Fruit fly (Drosophila melanogaster) whole organism, prepupa: Measurements from ENCODE around the gene CG10561.

Source experiments
- Blimp-1 ChIP-seq: fragments of 200-800 bp; sonication (Bioruptor generic); optimal IDR thresholded peaks from 3 replicates; lab custom pipeline; 2017; ENCODE audit warnings: missing biosample characterization, missing genetic modification characterization, mild to moderate bottlenecking, moderate library complexity, missing genetic modification reagents
- CG10631 ChIP-seq: fragments of 200-800 bp; sonication (Bioruptor generic); optimal IDR thresholded peaks from 2 replicates; lab custom pipeline; 2016; ENCODE audit warnings: missing biosample characterization, missing genetic modification characterization
- CG10669 ChIP-seq: fragments of 200-800 bp; sonication (Bioruptor generic); optimal IDR thresholded peaks from 3 replicates; lab custom pipeline; 2018; ENCODE audit warnings: missing biosample characterization, mild to moderate bottlenecking, missing genetic modification characterization, moderate library complexity
- CG11762 ChIP-seq: fragments of 200-800 bp; sonication (Bioruptor generic); optimal IDR thresholded peaks from 3 replicates; lab custom pipeline; 2016; ENCODE audit warnings: missing biosample characterization, missing genetic modification characterization; ENCODE audit not compliant: insufficient read depth
- CG1621 ChIP-seq: fragments of 200-800 bp; sonication (Bioruptor generic); optimal IDR thresholded peaks from 3 replicates; lab custom pipeline; 2018; ENCODE audit warnings: missing biosample characterization, mild to moderate bottlenecking, missing genetic modification characterization
- CG3032 ChIP-seq: fragments of 200-800 bp; optimal IDR thresholded peaks from 2 replicates; lab custom pipeline; 2019; ENCODE audit warnings: missing biosample characterization, mild to moderate bottlenecking, missing genetic modification characterization, moderate library complexity
- CG31627 ChIP-seq: fragments of 200-800 bp; sonication (Bioruptor generic); optimal IDR thresholded peaks from 3 replicates; lab custom pipeline; 2016; ENCODE audit warnings: missing biosample characterization, missing genetic modification characterization
- CG32006 ChIP-seq: fragments of 200-800 bp; sonication (Bioruptor generic); optimal IDR thresholded peaks from 3 replicates; lab custom pipeline; 2017; ENCODE audit warnings: missing biosample characterization, mild to moderate bottlenecking, missing genetic modification characterization
- CG34406 ChIP-seq: fragments of 200-800 bp; sonication (Bioruptor generic); optimal IDR thresholded peaks from 3 replicates; lab custom pipeline; 2016; ENCODE audit warnings: missing biosample characterization, missing genetic modification characterization
- CG3919 ChIP-seq: fragments of 200-800 bp; sonication (Bioruptor generic); optimal IDR thresholded peaks from 3 replicates; lab custom pipeline; 2016; ENCODE audit warnings: missing biosample characterization, missing genetic modification characterization
- CG4318 ChIP-seq: fragments of 200-800 bp; sonication (Bioruptor generic); optimal IDR thresholded peaks from 3 replicates; lab custom pipeline; 2017; ENCODE audit warnings: missing biosample characterization, mild to moderate bottlenecking, missing genetic modification characterization
- CG6276 ChIP-seq: fragments of 200-800 bp; sonication (Bioruptor generic); optimal IDR thresholded peaks from 2 replicates; lab custom pipeline; 2017; ENCODE audit warnings: missing biosample characterization, mild to moderate bottlenecking, missing genetic modification characterization
- CG6854 ChIP-seq: fragments of 200-800 bp; sonication (Bioruptor generic); optimal IDR thresholded peaks from 2 replicates; lab custom pipeline; 2017; ENCODE audit warnings: missing biosample characterization, mild to moderate bottlenecking, missing genetic modification characterization
- CG7368 ChIP-seq: fragments of 200-800 bp; sonication (Bioruptor generic); optimal IDR thresholded peaks from 3 replicates; lab custom pipeline; 2016; ENCODE audit warnings: missing biosample characterization, missing genetic modification characterization
- CG8119 ChIP-seq: fragments of 200-800 bp; sonication (Bioruptor generic); IDR thresholded peaks from 3 replicates; pipeline ENCODE4 v1.3.6; 2022; ENCODE audit warnings: missing biosample characterization, missing genetic modification characterization
- CG8319 ChIP-seq: fragments of 200-800 bp; sonication (Bioruptor generic); optimal IDR thresholded peaks from 3 replicates; lab custom pipeline; 2016; ENCODE audit warnings: missing biosample characterization, missing genetic modification characterization
- CG9139 ChIP-seq: fragments of 200-800 bp; sonication (Bioruptor generic); optimal IDR thresholded peaks from 3 replicates; lab custom pipeline; 2017; ENCODE audit warnings: missing biosample characterization, mild to moderate bottlenecking, missing genetic modification characterization
- Ets21C ChIP-seq: fragments of 200-800 bp; sonication (Bioruptor generic); optimal IDR thresholded peaks from 3 replicates; lab custom pipeline; 2016; ENCODE audit warnings: missing biosample characterization, missing genetic modification characterization
- Hr38 ChIP-seq: sonication (Bioruptor generic); optimal IDR thresholded peaks from 2 replicates; lab custom pipeline; 2016; ENCODE audit warnings: missing biosample characterization, missing genetic modification characterization
- Hr39 ChIP-seq: fragments of 200-800 bp; sonication (Bioruptor generic); optimal IDR thresholded peaks from 2 replicates; lab custom pipeline; 2016; ENCODE audit warnings: missing biosample characterization, missing genetic modification characterization
- Hr4 ChIP-seq: fragments of 200-800 bp; sonication (Bioruptor generic); optimal IDR thresholded peaks from 3 replicates; lab custom pipeline; 2016; ENCODE audit warnings: missing biosample characterization, missing genetic modification characterization
- Lpt ChIP-seq: fragments of 200-800 bp; sonication (Bioruptor generic); optimal IDR thresholded peaks from 3 replicates; lab custom pipeline; 2016; ENCODE audit warnings: missing biosample characterization, missing genetic modification characterization
- OdsH ChIP-seq: fragments of 200-800 bp; sonication (Bioruptor generic); optimal IDR thresholded peaks from 3 replicates; lab custom pipeline; 2016; ENCODE audit warnings: missing biosample characterization, missing genetic modification characterization
- Smox ChIP-seq: fragments of 200-800 bp; sonication (Bioruptor generic); optimal IDR thresholded peaks from 3 replicates; lab custom pipeline; 2016; ENCODE audit warnings: missing biosample characterization, missing genetic modification characterization
- Sox102F ChIP-seq: fragments of 200-800 bp; sonication (Bioruptor generic); optimal IDR thresholded peaks from 2 replicates; lab custom pipeline; 2016; ENCODE audit warnings: missing biosample characterization, mild to moderate bottlenecking, missing genetic modification characterization
- Sox14 ChIP-seq: fragments of 200-800 bp; sonication (Bioruptor generic); optimal IDR thresholded peaks from 3 replicates; lab custom pipeline; 2016; ENCODE audit warnings: missing biosample characterization, missing genetic modification characterization
- Sox15 ChIP-seq: fragments of 200-800 bp; sonication (Bioruptor generic); optimal IDR thresholded peaks from 3 replicates; lab custom pipeline; 2016; ENCODE audit warnings: missing biosample characterization, missing genetic modification characterization
- achi ChIP-seq: fragments of 200-800 bp; sonication (Bioruptor generic); optimal IDR thresholded peaks from 3 replicates; lab custom pipeline; 2016; ENCODE audit warnings: missing biosample characterization, missing genetic modification characterization
- acj6 ChIP-seq: fragments of 200-800 bp; sonication (Bioruptor generic); optimal IDR thresholded peaks from 3 replicates; lab custom pipeline; 2016; ENCODE audit warnings: missing biosample characterization, missing genetic modification characterization
- cyc ChIP-seq: fragments of 200-800 bp; sonication (Bioruptor generic); optimal IDR thresholded peaks from 3 replicates; lab custom pipeline; 2016; ENCODE audit warnings: missing biosample characterization, missing genetic modification characterization
- dac ChIP-seq: fragments of 200-800 bp; sonication (Bioruptor generic); optimal IDR thresholded peaks from 2 replicates; lab custom pipeline; 2017; ENCODE audit warnings: missing biosample characterization, mild to moderate bottlenecking, missing genetic modification characterization
- dsx ChIP-seq: fragments of 200-800 bp; optimal IDR thresholded peaks from 3 replicates; lab custom pipeline; 2019; ENCODE audit warnings: missing biosample characterization, mild to moderate bottlenecking, missing genetic modification characterization, moderate library complexity; ENCODE audit not compliant: poor library complexity, severe bottlenecking
- eg ChIP-seq: fragments of 200-800 bp; sonication (Bioruptor generic); IDR thresholded peaks from 3 replicates; pipeline ENCODE4 v1.3.6; 2022; ENCODE audit warnings: missing biosample characterization, missing genetic modification characterization
- esn ChIP-seq: fragments of 200-800 bp; sonication (Bioruptor generic); optimal IDR thresholded peaks from 2 replicates; lab custom pipeline; 2016; ENCODE audit warnings: missing biosample characterization, mild to moderate bottlenecking, missing genetic modification characterization, moderate library complexity
- fd59A ChIP-seq: fragments of 200-800 bp; sonication (Bioruptor generic); optimal IDR thresholded peaks from 2 replicates; lab custom pipeline; 2017; ENCODE audit warnings: missing biosample characterization, mild to moderate bottlenecking, missing genetic modification characterization, missing genetic modification reagents
- lz ChIP-seq: fragments of 200-800 bp; sonication (Bioruptor generic); optimal IDR thresholded peaks from 3 replicates; lab custom pipeline; 2016; ENCODE audit warnings: missing biosample characterization, missing genetic modification characterization
- net ChIP-seq: fragments of 200-800 bp; sonication (Bioruptor generic); optimal IDR thresholded peaks from 3 replicates; lab custom pipeline; 2016; ENCODE audit warnings: missing biosample characterization, missing genetic modification characterization
- pdm3 ChIP-seq: fragments of 200-800 bp; sonication (Bioruptor generic); optimal IDR thresholded peaks from 3 replicates; lab custom pipeline; 2016; ENCODE audit warnings: missing biosample characterization, missing genetic modification characterization
- salr ChIP-seq, 2 experiments: fragments of 200-800 bp; sonication (Bioruptor generic); optimal IDR thresholded peaks; 3 replicates each; lab custom pipeline; 2016 to 2018; ENCODE audit warnings: missing biosample characterization in 2 of 2, missing genetic modification characterization in 2 of 2, mild to moderate bottlenecking in 1 of 2
- spab ChIP-seq: fragments of 200-800 bp; sonication (Bioruptor generic); optimal IDR thresholded peaks from 2 replicates; lab custom pipeline; 2017; ENCODE audit warnings: missing biosample characterization, mild to moderate bottlenecking, missing genetic modification characterization, missing genetic modification reagents
- ss ChIP-seq, 2 experiments: fragments of 200-800 bp; sonication (Bioruptor generic); optimal IDR thresholded peaks; 2 replicates in 1 of 2; 3 replicates in 1 of 2; lab custom pipeline; 2017 to 2018; ENCODE audit warnings: mild to moderate bottlenecking in 2 of 2, missing biosample characterization in 2 of 2, missing genetic modification characterization in 2 of 2, moderate library complexity in 1 of 2
- svp ChIP-seq: fragments of 200-800 bp; sonication (Bioruptor generic); peaks from one replicate; lab custom pipeline; 2016; ENCODE audit warnings: missing biosample characterization, missing genetic modification characterization
- topi ChIP-seq: fragments of 200-800 bp; sonication (Bioruptor generic); optimal IDR thresholded peaks from 3 replicates; lab custom pipeline; 2016; ENCODE audit warnings: missing biosample characterization, missing genetic modification characterization
- vri ChIP-seq: fragments of 200-800 bp; sonication (Bioruptor generic); optimal IDR thresholded peaks from 3 replicates; lab custom pipeline; 2016; ENCODE audit warnings: missing biosample characterization, mild to moderate bottlenecking, missing genetic modification characterization

CG10561 gene

DNA sequence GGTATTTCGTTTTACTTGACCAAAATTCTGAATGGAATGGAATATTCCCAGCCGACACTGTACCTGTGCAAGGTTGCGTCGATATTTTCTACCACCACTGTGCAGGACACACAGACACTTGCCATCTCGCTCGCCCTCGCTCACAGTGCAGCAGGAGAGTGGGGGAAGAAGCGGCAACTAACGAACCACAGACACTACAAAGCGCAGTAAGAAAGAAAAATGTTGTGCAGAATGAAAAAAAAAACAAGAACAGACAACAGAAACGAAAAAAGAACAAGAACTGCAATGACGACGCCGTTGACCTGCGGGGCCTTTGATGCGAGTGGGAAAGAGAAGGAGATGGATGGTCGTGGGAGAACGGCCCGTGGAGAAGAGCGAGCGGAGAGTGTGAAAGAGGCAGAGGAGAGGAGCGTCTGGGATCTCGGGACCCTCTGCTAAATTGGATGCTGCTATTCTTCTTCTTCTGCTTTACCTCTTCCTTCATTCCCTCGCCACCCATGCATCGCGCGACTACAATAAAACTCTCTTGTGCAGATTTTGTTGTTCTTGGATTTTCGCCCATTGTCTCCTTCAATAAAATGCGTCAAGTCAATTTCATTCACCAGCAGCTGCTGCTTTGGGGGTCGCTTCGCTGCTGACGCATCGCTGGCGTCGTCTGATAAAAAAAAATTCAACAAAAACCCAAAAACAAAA is 47.3 kb downstream of the CG10561 start (continued):
- TF ChIP-seq acj6 (GFP tag; lab: Kevin White, UChicago): peak; percentile 62
- no peak for TF ChIP-seq Hr4 (GFP tag; lab: Kevin White, UChicago)
- peak; percentile 96 for TF ChIP-seq CG9139
- TF ChIP-seq Ets21C (GFP tag; lab: Kevin White, UChicago): no peak
- no peak for TF ChIP-seq Sox15 (GFP tag; lab: Kevin White, UChicago)
- peak; percentile 55 for TF ChIP-seq topi (GFP tag; lab: Kevin White, UChicago)
- TF ChIP-seq CG10631 (GFP tag; lab: Kevin White, UChicago): peak; percentile 64
- peak; percentile 87 for TF ChIP-seq Sox14 (GFP tag; lab: Kevin White, UChicago)
- TF ChIP-seq achi (GFP tag; lab: Kevin White, UChicago): peak; percentile 75
- TF ChIP-seq svp (GFP tag; lab: Kevin White, UChicago): peak; percentile 96
- TF ChIP-seq CG4318 (GFP tag; lab: Kevin White, UChicago): no peak
- TF ChIP-seq CG6854: peak; percentile 92
- TF ChIP-seq pdm3 (GFP tag; lab: Kevin White, UChicago): peak; percentile 38
- peak; percentile 97 to 99 for TF ChIP-seq ss (GFP tag; optimal IDR thresholded peaks at IDR 0.05; lab: Kevin White, UChicago)
- peak; percentile 89 for TF ChIP-seq spab (GFP tag; lab: Kevin White, UChicago)
- peak; percentile 35 for TF ChIP-seq Hr39 (GFP tag; lab: Kevin White, UChicago)
- TF ChIP-seq CG1621 (tag; lab: Kevin White, UChicago): peak; percentile 93
- TF ChIP-seq CG32006: peak; percentile 55
- peak; percentile 51 for TF ChIP-seq CG3919
- peak; percentile 92 for TF ChIP-seq Lpt (GFP tag; lab: Kevin White, UChicago)

DNA sequence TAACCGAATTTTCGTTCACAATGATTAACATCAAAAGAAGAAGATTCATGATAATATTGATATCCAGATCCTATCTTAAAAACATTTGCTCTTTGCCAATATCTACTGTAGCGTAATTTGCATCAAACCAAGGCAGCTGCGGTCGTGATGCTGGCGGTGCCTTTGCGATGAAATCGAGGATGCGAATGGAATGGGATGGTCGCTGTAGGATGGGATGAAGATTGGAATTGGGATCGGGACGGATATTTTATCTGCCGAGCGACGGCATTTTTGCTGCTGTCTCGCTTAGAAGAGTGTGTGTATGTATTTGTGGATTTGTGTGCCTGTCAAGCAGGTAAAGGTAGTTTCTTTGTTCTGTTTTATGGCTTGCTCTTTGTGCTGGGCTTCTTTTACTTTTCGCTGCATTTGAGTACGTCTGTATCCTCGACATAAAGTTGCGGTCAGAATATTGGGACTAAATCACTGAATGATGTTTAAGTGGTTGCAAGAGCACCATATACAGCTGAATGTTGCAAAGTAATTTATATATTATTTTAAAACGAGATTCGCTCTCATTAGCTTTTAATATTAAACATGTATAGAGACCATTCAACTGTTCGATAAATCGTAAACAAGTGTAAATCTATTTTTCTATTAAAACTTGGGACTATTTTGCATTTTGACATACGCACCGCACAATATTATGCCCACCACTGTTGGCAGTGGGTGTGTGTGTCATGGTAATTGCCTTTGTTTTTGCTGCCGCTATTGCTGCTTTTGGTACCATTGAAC is 48.3 kb downstream of the CG10561 start:
- peak in 1 of 2 experiments; percentile 28 for TF ChIP-seq salr (GFP tag; optimal IDR thresholded peaks at IDR 0.05; lab: Kevin White, UChicago)
- TF ChIP-seq CG11762 (GFP tag; lab: Kevin White, UChicago): peak; percentile 75
- TF ChIP-seq CG31627 (GFP tag; lab: Kevin White, UChicago): peak; percentile 61
- TF ChIP-seq CG7368 (GFP tag; lab: Kevin White, UChicago): peak; percentile 33
- peak; percentile 81 for TF ChIP-seq esn
- TF ChIP-seq spab (GFP tag; lab: Kevin White, UChicago): no peak
- peak; percentile 54 for TF ChIP-seq CG3919
- peak; percentile 65 for TF ChIP-seq vri (GFP tag; lab: Kevin White, UChicago)
- peak; percentile 77 for TF ChIP-seq CG34406
- peak; percentile 28; the same call in 1 of the 3 replicates for TF ChIP-seq eg
- peak; percentile 60 for TF ChIP-seq CG3032
- TF ChIP-seq CG4318 (GFP tag; lab: Kevin White, UChicago): peak; percentile 18
- TF ChIP-seq CG8119: peak; percentile 50
- peak; percentile 75 for TF ChIP-seq OdsH
- TF ChIP-seq achi (GFP tag; lab: Kevin White, UChicago): peak; percentile 73
- TF ChIP-seq Blimp-1 (GFP tag; lab: Kevin White, UChicago): no peak
- TF ChIP-seq Sox102F (GFP tag; lab: Kevin White, UChicago): peak; percentile 67
- TF ChIP-seq CG6276 (GFP tag; lab: Kevin White, UChicago): peak; percentile 45
- no peak for TF ChIP-seq Hr38 (GFP tag; lab: Kevin White, UChicago)
- TF ChIP-seq CG6854: peak; percentile 5
- peak; percentile 54 for TF ChIP-seq CG10631 (GFP tag; lab: Kevin White, UChicago)
- peak; percentile 69 for TF ChIP-seq CG8319 (GFP tag; lab: Kevin White, UChicago)
- TF ChIP-seq CG32006: peak; percentile 62
- TF ChIP-seq CG10669 (GFP tag; lab: Kevin White, UChicago): peak; percentile 46
- TF ChIP-seq net: no peak
- peak; percentile 62 for TF ChIP-seq pdm3 (GFP tag; lab: Kevin White, UChicago)
- peak in 1 of 2 experiments; percentile 1 for TF ChIP-seq ss (GFP tag; optimal IDR thresholded peaks at IDR 0.05; lab: Kevin White, UChicago)
- peak; percentile 79 for TF ChIP-seq Smox
- peak; percentile 73 for TF ChIP-seq lz (GFP tag; lab: Kevin White, UChicago)
- TF ChIP-seq acj6 (GFP tag; lab: Kevin White, UChicago): peak; percentile 75
- no peak for TF ChIP-seq CG9139
- TF ChIP-seq cyc (GFP tag; lab: Kevin White, UChicago): peak; percentile 64
- TF ChIP-seq dsx: peak; percentile 4
- TF ChIP-seq dac (GFP tag; lab: Kevin White, UChicago): no peak
- TF ChIP-seq Hr39 (GFP tag; lab: Kevin White, UChicago): peak; percentile 64
- peak; percentile 34 for TF ChIP-seq Sox14 (GFP tag; lab: Kevin White, UChicago)
- TF ChIP-seq Sox15 (GFP tag; lab: Kevin White, UChicago): peak; percentile 66
- TF ChIP-seq fd59A: peak; percentile 28
